Fruit fly (Drosophila melanogaster) whole organism, embryonic: ENCODE data around the gene CG13114.

Experiments used
- Adf1 ChIP-seq: fragments of 200-800 bp; sonication (Bioruptor generic); IDR thresholded peaks from 2 replicates; pipeline ENCODE4 v1.3.6; 2022; ENCODE audit warnings: missing biosample characterization, missing genetic modification characterization
- Atf6 ChIP-seq: fragments of 200-800 bp; sonication (Bioruptor generic); IDR thresholded peaks from 2 replicates; pipeline ENCODE4 v1.3.6; 2022; ENCODE audit warnings: missing biosample characterization, missing genetic modification characterization
- B-H1 ChIP-seq: fragments of 200-800 bp; sonication (Bioruptor generic); IDR thresholded peaks from 3 replicates; pipeline ENCODE4 v1.3.6; 2022; ENCODE audit warnings: missing biosample characterization, missing genetic modification characterization
- C15 ChIP-seq: fragments of 200-800 bp; sonication (Bioruptor generic); IDR thresholded peaks from 3 replicates; pipeline ENCODE4 v1.3.6; 2022; ENCODE audit warnings: missing biosample characterization, missing genetic modification characterization
- CG10209 ChIP-seq: fragments of 200-800 bp; sonication (Bioruptor generic); optimal IDR thresholded peaks from 3 replicates; lab custom pipeline; 2017; ENCODE audit warnings: missing biosample characterization, mild to moderate bottlenecking, missing genetic modification characterization, missing genetic modification reagents
- CG11723 ChIP-seq: fragments of 200-800 bp; sonication (Bioruptor generic); optimal IDR thresholded peaks from 2 replicates; lab custom pipeline; 2017; ENCODE audit warnings: missing biosample characterization, mild to moderate bottlenecking, missing genetic modification characterization
- CG15269 ChIP-seq: fragments of 200-800 bp; sonication (Bioruptor generic); optimal IDR thresholded peaks from 2 replicates; lab custom pipeline; 2018; ENCODE audit warnings: missing biosample characterization, mild to moderate bottlenecking, missing genetic modification characterization, moderate library complexity
- CG17186 ChIP-seq: fragments of 200-800 bp; sonication (Bioruptor generic); optimal IDR thresholded peaks from 3 replicates; lab custom pipeline; 2017; ENCODE audit warnings: missing biosample characterization, missing genetic modification reagents, missing genetic modification characterization
- CG1792 ChIP-seq: fragments of 200-800 bp; sonication (Bioruptor generic); optimal IDR thresholded peaks from 2 replicates; lab custom pipeline; 2016; ENCODE audit warnings: missing biosample characterization, missing genetic modification characterization
- CG18599 ChIP-seq: fragments of 200-800 bp; sonication (Bioruptor generic); optimal IDR thresholded peaks from 3 replicates; lab custom pipeline; 2017; ENCODE audit warnings: missing biosample characterization, missing genetic modification characterization, mild to moderate bottlenecking, moderate library complexity, missing genetic modification reagents
- CG2116 ChIP-seq: fragments of 200-800 bp; sonication (Bioruptor generic); optimal IDR thresholded peaks from 3 replicates; lab custom pipeline; 2018; ENCODE audit warnings: missing biosample characterization, mild to moderate bottlenecking, missing genetic modification characterization
- CG2199 ChIP-seq: fragments of 200-800 bp; sonication (Bioruptor generic); IDR thresholded peaks from 3 replicates; pipeline ENCODE4 v1.3.6; 2022; ENCODE audit warnings: missing biosample characterization, missing genetic modification characterization
- CG31388 ChIP-seq: fragments of 200-800 bp; sonication (Bioruptor generic); optimal IDR thresholded peaks from 2 replicates; lab custom pipeline; 2016; ENCODE audit warnings: missing biosample characterization, missing genetic modification characterization
- CG34224 ChIP-seq: fragments of 200-800 bp; sonication (Bioruptor generic); IDR thresholded peaks from 3 replicates; pipeline ENCODE4 v1.3.6; 2022; ENCODE audit warnings: missing biosample characterization, missing genetic modification characterization; ENCODE audit not compliant: partially characterized antibody
- CG4328 ChIP-seq: fragments of 200-800 bp; sonication (Bioruptor generic); optimal IDR thresholded peaks from 3 replicates; lab custom pipeline; 2017; ENCODE audit warnings: missing biosample characterization, missing genetic modification reagents, missing genetic modification characterization
- CG4424 ChIP-seq: fragments of 200-800 bp; sonication (Bioruptor generic); optimal IDR thresholded peaks from 3 replicates; lab custom pipeline; 2016; ENCODE audit warnings: missing biosample characterization, missing genetic modification characterization
- CG5245 ChIP-seq: fragments of 200-800 bp; sonication (Bioruptor generic); optimal IDR thresholded peaks from 3 replicates; lab custom pipeline; 2016; ENCODE audit warnings: missing biosample characterization, missing genetic modification characterization
- CG6272 ChIP-seq: fragments of 200-800 bp; sonication (Bioruptor generic); IDR thresholded peaks from 2 replicates; pipeline ENCODE4 v1.3.6; 2022; ENCODE audit warnings: missing biosample characterization, missing genetic modification characterization
- CG6654 ChIP-seq: fragments of 200-800 bp; sonication (Bioruptor generic); optimal IDR thresholded peaks from 2 replicates; lab custom pipeline; 2017; ENCODE audit warnings: missing biosample characterization, mild to moderate bottlenecking, missing genetic modification characterization
- CG6689 ChIP-seq: fragments of 200-800 bp; sonication (Bioruptor generic); IDR thresholded peaks from 2 replicates; pipeline ENCODE4 v1.3.6; 2022; ENCODE audit warnings: missing biosample characterization, missing genetic modification characterization
- HLHmδ ChIP-seq: fragments of 200-800 bp; sonication (Bioruptor generic); optimal IDR thresholded peaks from 2 replicates; lab custom pipeline; 2018; ENCODE audit warnings: missing biosample characterization, mild to moderate bottlenecking, missing genetic modification characterization, moderate library complexity
- Hr3 ChIP-seq: fragments of 200-800 bp; sonication (Bioruptor generic); optimal IDR thresholded peaks from 3 replicates; lab custom pipeline; 2016; ENCODE audit warnings: missing biosample characterization, missing genetic modification characterization
- Lpt ChIP-seq: fragments of >200 bp; optimal IDR thresholded peaks from 2 replicates; lab custom pipeline; 2018; ENCODE audit warnings: missing biosample characterization, missing genetic modification characterization
- Max ChIP-seq: fragments of 200-800 bp; sonication (Bioruptor generic); optimal IDR thresholded peaks from 2 replicates; lab custom pipeline; 2016; ENCODE audit warnings: missing biosample characterization, mild to moderate bottlenecking, missing genetic modification characterization
- Rfx ChIP-seq: fragments of 200-800 bp; sonication (Bioruptor generic); IDR thresholded peaks from 2 replicates; pipeline ENCODE4 v1.3.6; 2022; ENCODE audit warnings: missing biosample characterization, missing genetic modification characterization
- Six4 ChIP-seq: fragments of 200-800 bp; sonication (Bioruptor generic); optimal IDR thresholded peaks from 2 replicates; lab custom pipeline; 2016; ENCODE audit warnings: missing biosample characterization, missing genetic modification characterization
- Stat92E ChIP-seq, 3 experiments: fragments of >200 bp in 2 of 3; fragments of 200-800 bp in 1 of 3; sonication (Bioruptor generic) in 1 of 3; optimal IDR thresholded peaks; 2 replicates each; lab custom pipeline; 2017 to 2019; ENCODE audit warnings: missing biosample characterization in 3 of 3, missing genetic modification characterization in 3 of 3, mild to moderate bottlenecking in 1 of 3, moderate library complexity in 1 of 3
- ase ChIP-seq: fragments of 200-800 bp; sonication (Bioruptor generic); IDR thresholded peaks from 3 replicates; pipeline ENCODE4 v1.3.6; 2022; ENCODE audit warnings: missing biosample characterization, missing genetic modification characterization
- bowl ChIP-seq: fragments of 200-800 bp; sonication (Bioruptor generic); IDR thresholded peaks from 2 replicates; pipeline ENCODE4 v1.3.6; 2022; ENCODE audit warnings: missing biosample characterization, missing genetic modification characterization
- cato ChIP-seq: fragments of 200-800 bp; sonication (Bioruptor generic); optimal IDR thresholded peaks from 2 replicates; lab custom pipeline; 2016; ENCODE audit warnings: missing biosample characterization, missing genetic modification characterization, borderline replicate concordance
- croc ChIP-seq: fragments of 200-800 bp; sonication (Bioruptor generic); conservative IDR thresholded peaks from 3 replicates; pipeline ENCODE4 v1.3.6; 2022; ENCODE audit warnings: missing biosample characterization, missing genetic modification characterization
- crol ChIP-seq: fragments of 200-800 bp; sonication (Bioruptor generic); IDR thresholded peaks from 2 replicates; pipeline ENCODE4 v1.3.6; 2022; ENCODE audit warnings: missing biosample characterization, missing genetic modification characterization
- crp ChIP-seq, 2 experiments: fragments of 200-800 bp; sonication (Bioruptor generic); optimal IDR thresholded peaks; 2 replicates in 1 of 2; 3 replicates in 1 of 2; lab custom pipeline; 2017; ENCODE audit warnings: missing biosample characterization in 2 of 2, missing genetic modification characterization in 2 of 2, mild to moderate bottlenecking in 1 of 2, moderate library complexity in 1 of 2
- dati ChIP-seq: fragments of 200-800 bp; sonication (Bioruptor generic); IDR thresholded peaks from 2 replicates; pipeline ENCODE4 v1.3.6; 2022; ENCODE audit warnings: missing biosample characterization, missing genetic modification characterization
- esg ChIP-seq: fragments of 200-800 bp; sonication (Bioruptor generic); conservative IDR thresholded peaks from 2 replicates; pipeline ENCODE4 v1.3.6; 2022; ENCODE audit warnings: missing biosample characterization, missing genetic modification characterization
- h ChIP-seq: fragments of >200 bp; optimal IDR thresholded peaks from 2 replicates; lab custom pipeline; 2017
- kni ChIP-seq: fragments of 200-800 bp; sonication (Bioruptor generic); optimal IDR thresholded peaks from 3 replicates; lab custom pipeline; 2017; ENCODE audit warnings: mild to moderate bottlenecking, missing biosample characterization, missing genetic modification reagents, missing genetic modification characterization
- lbe ChIP-seq: fragments of 200-800 bp; sonication (Bioruptor generic); optimal IDR thresholded peaks from 2 replicates; lab custom pipeline; 2016; ENCODE audit warnings: missing biosample characterization, mild to moderate bottlenecking, missing genetic modification characterization
- lilli ChIP-seq: fragments of 200-800 bp; sonication (Bioruptor generic); optimal IDR thresholded peaks from 3 replicates; lab custom pipeline; 2016; ENCODE audit warnings: missing biosample characterization, missing genetic modification characterization
- mam ChIP-seq: fragments of 200-800 bp; sonication (Bioruptor generic); optimal IDR thresholded peaks from 3 replicates; lab custom pipeline; 2016; ENCODE audit warnings: missing biosample characterization, missing genetic modification characterization
- nau ChIP-seq: fragments of 200-800 bp; sonication (Bioruptor generic); optimal IDR thresholded peaks from 3 replicates; lab custom pipeline; 2017; ENCODE audit warnings: missing biosample characterization, mild to moderate bottlenecking, missing genetic modification characterization, missing genetic modification reagents
- nerfin-2 ChIP-seq: fragments of 200-800 bp; sonication (Bioruptor generic); IDR thresholded peaks from 2 replicates; pipeline ENCODE4 v1.3.6; 2022; ENCODE audit warnings: missing biosample characterization, missing genetic modification characterization; ENCODE audit not compliant: partially characterized antibody
- org-1 ChIP-seq: fragments of 200-800 bp; sonication (Bioruptor generic); optimal IDR thresholded peaks from 2 replicates; lab custom pipeline; 2017; ENCODE audit warnings: missing biosample characterization, missing genetic modification characterization
- otp ChIP-seq: fragments of 200-800 bp; sonication (Bioruptor generic); IDR thresholded peaks from 3 replicates; pipeline ENCODE4, ENCODE4 v1.3.6; 2022; ENCODE audit warnings: missing biosample characterization, missing genetic modification characterization
- phol ChIP-seq: fragments of 200-800 bp; sonication (Bioruptor generic); optimal IDR thresholded peaks from 3 replicates; lab custom pipeline; 2018; ENCODE audit warnings: missing biosample characterization, mild to moderate bottlenecking, missing genetic modification characterization, moderate library complexity
- pnt ChIP-seq: fragments of 200-800 bp; sonication (Bioruptor generic); optimal IDR thresholded peaks from 3 replicates; lab custom pipeline; 2016; ENCODE audit warnings: missing biosample characterization, missing genetic modification characterization
- row ChIP-seq: fragments of 200-800 bp; sonication (Bioruptor generic); IDR thresholded peaks from 3 replicates; pipeline ENCODE4 v1.3.6; 2022; ENCODE audit warnings: missing biosample characterization, missing genetic modification characterization
- schlank ChIP-seq: fragments of 200-800 bp; sonication (Bioruptor generic); optimal IDR thresholded peaks from 2 replicates; lab custom pipeline; 2018; ENCODE audit warnings: missing biosample characterization, mild to moderate bottlenecking, missing genetic modification characterization
- tap ChIP-seq: fragments of 200-800 bp; optimal IDR thresholded peaks from 3 replicates; lab custom pipeline; 2019; ENCODE audit warnings: missing biosample characterization, mild to moderate bottlenecking, missing genetic modification characterization, moderate library complexity
- z ChIP-seq: fragments of 200-800 bp; sonication (Bioruptor generic); IDR thresholded peaks from 3 replicates; pipeline ENCODE4 v1.3.6; 2022; ENCODE audit warnings: missing biosample characterization, missing genetic modification characterization

Gene CG13114

dm6 chr2L:9502786-9503443, 42.7 kb upstream of the CG13114 start (continued):
- no peak for TF ChIP-seq dati (GFP tag; lab: Robert Waterston, UW)
- TF ChIP-seq nerfin-2 (GFP tag; lab: Robert Waterston, UW), result no peak
- peak; percentile 59 for TF ChIP-seq lilli (GFP tag; lab: Kevin White, UChicago)
- peak; percentile 64 for TF ChIP-seq Hr3 (GFP tag; lab: Kevin White, UChicago)
- TF ChIP-seq CG34224 (GFP tag; lab: Robert Waterston, UW), result no peak
- no peak for TF ChIP-seq CG17186 (GFP tag; lab: Kevin White, UChicago)
- peak; percentile 66 for TF ChIP-seq CG6272 (GFP tag; lab: Robert Waterston, UW)
- TF ChIP-seq CG2116 (GFP tag; lab: Kevin White, UChicago), result peak; percentile 10
- TF ChIP-seq CG6689 (GFP tag; lab: Robert Waterston, UW), result peak; percentile 79
- peak; percentile 31 for TF ChIP-seq pnt (GFP tag; lab: Kevin White, UChicago)
- no peak for TF ChIP-seq lbe (GFP tag; lab: Kevin White, UChicago)
- TF ChIP-seq CG18599 (GFP tag; lab: Kevin White, UChicago), result peak; percentile 65
- TF ChIP-seq Rfx (GFP tag; lab: Robert Waterston, UW), result peak; percentile 83
- TF ChIP-seq Max (GFP tag; lab: Kevin White, UChicago), result no peak
- TF ChIP-seq Atf6 (GFP tag; lab: Robert Waterston, UW), result peak; percentile 75
- TF ChIP-seq B-H1 (GFP tag; lab: Robert Waterston, UW), result peak; percentile 71; the same call in 2 of the 3 replicates
- TF ChIP-seq kni (GFP tag; lab: Kevin White, UChicago), result no peak
- TF ChIP-seq CG10209, result peak; percentile 67
- no peak for TF ChIP-seq h
- TF ChIP-seq cato (GFP tag; lab: Kevin White, UChicago), result peak; percentile 23
- TF ChIP-seq esg, result peak; percentile 40
- no peak for TF ChIP-seq CG6654 (GFP tag; lab: Kevin White, UChicago)
- no peak for TF ChIP-seq CG1792 (GFP tag; lab: Kevin White, UChicago)
- no peak for TF ChIP-seq CG31388 (GFP tag; lab: Kevin White, UChicago)
- no peak for TF ChIP-seq schlank (tag; lab: Kevin White, UChicago)
- no peak for TF ChIP-seq Lpt (GFP tag; lab: Kevin White, UChicago)
- TF ChIP-seq CG11723 (GFP tag; lab: Kevin White, UChicago), result peak; percentile 54
- peak; percentile 88 for TF ChIP-seq CG15269 (tag; lab: Kevin White, UChicago)
- peak; percentile 49; the same call in 2 of the 3 replicates for TF ChIP-seq croc (GFP tag; lab: Robert Waterston, UW)
- TF ChIP-seq CG4328, result no peak
- no peak for TF ChIP-seq HLHmδ (GFP tag; lab: Kevin White, UChicago)
- TF ChIP-seq crp (GFP tag; optimal IDR thresholded peaks at IDR 0.05; lab: Kevin White, UChicago), result peak in 1 of 2 experiments; percentile 4
- peak; percentile 33 for TF ChIP-seq org-1 (GFP tag; lab: Kevin White, UChicago)
- TF ChIP-seq mam (GFP tag; lab: Kevin White, UChicago), result peak; percentile 19
- peak; percentile 88 for TF ChIP-seq row
- TF ChIP-seq CG5245 (GFP tag; lab: Kevin White, UChicago), result peak; percentile 21
- TF ChIP-seq nau (GFP tag; lab: Kevin White, UChicago), result no peak
- 0 out of 3 replicates have a peak, but pooled peaks have one; percentile 40 for TF ChIP-seq C15
- peak; percentile 36 for TF ChIP-seq Adf1 (GFP tag; lab: Robert Waterston, UW)
- no peak for TF ChIP-seq z (GFP tag; lab: Robert Waterston, UW)
- TF ChIP-seq ase, result peak; percentile 68; the same call in 1 of the 3 replicates
- peak; percentile 63; the same call in 1 of the 3 replicates for TF ChIP-seq otp (GFP tag; lab: Robert Waterston, UW)
- no peak for TF ChIP-seq CG2199 (GFP tag; lab: Robert Waterston, UW)
- TF ChIP-seq Six4 (GFP tag; lab: Kevin White, UChicago), result no peak
- TF ChIP-seq CG4424 (GFP tag; lab: Kevin White, UChicago), result peak; percentile 47
- 0 out of 2 replicates have a peak, but pooled peaks have one; percentile 14 for TF ChIP-seq crol (GFP tag; lab: Robert Waterston, UW)
- peak; percentile 32 for TF ChIP-seq tap
- TF ChIP-seq bowl (GFP tag; lab: Robert Waterston, UW), result peak; percentile 68; the same call in 1 of the 2 replicates
- TF ChIP-seq phol (tag; lab: Kevin White, UChicago), result peak; percentile 54
- TF ChIP-seq Stat92E (GFP tag; optimal IDR thresholded peaks at IDR 0.05; lab: Kevin White, UChicago), result no peak
